Fruit fly (Drosophila melanogaster): ENCODE results near the gene Orc5.

Gene Orc5

DNA sequence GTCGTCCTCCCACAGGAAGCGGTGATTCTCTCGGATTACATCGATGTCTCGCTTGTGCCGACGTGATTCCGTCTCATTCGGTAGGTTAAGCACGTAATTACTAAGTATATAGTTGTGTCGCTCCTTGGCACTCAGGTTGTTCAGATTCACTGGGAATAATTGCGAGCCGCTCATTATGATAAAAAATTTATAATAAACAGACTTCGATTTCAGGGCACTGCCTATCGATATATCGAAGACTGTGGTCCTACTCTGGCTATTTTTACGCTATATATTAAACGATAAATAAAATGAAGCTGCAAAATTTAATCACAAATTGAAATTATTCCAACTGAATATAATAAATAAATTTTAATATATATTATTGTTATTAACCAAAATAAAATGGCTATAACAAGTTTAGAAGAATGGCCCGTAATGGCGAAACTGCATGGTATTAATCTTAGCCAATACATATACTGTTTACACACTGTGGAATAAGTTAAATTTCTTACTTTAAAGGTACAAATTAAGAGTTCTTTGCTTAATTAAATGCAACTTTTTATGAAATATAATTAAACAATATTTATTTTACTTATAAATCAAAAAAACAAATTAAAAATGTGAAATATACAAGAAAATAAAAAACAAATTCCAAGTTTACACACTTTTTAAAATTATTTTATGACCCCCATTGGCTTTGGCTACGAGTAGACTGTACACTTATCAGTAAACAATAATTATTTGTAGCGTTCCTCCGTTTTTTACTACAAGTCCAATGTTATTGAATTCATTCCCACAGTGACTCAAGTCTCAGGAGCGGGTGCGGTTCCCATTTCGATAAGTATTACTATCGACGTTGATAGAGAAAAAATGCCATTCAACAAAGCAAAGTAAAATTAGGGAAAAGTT, 46.1 kb upstream of the Orc5 start, which contains the start of gene Eato:
Eato (plus strand) TSS at position 821 of the 891 bp plus-strand sequence.
- TF ChIP-seq OdsH (GFP tag; optimal IDR thresholded peaks at IDR 0.05) (peak; percentile 17), sv (GFP tag; optimal IDR thresholded peaks at IDR 0.05) (no peak), Mio (GFP tag; optimal IDR thresholded peaks at IDR 0.05) (no peak), dsf (GFP tag; optimal IDR thresholded peaks at IDR 0.05; ENCODE audit: borderline replicate concordance) (no peak), psq (GFP tag; optimal IDR thresholded peaks at IDR 0.05) (peak; percentile 25), woc (GFP tag; optimal IDR thresholded peaks at IDR 0.05) (no peak), rgr (GFP tag; optimal IDR thresholded peaks at IDR 0.05) (peak; percentile 45), Hr78 (GFP tag; optimal IDR thresholded peaks at IDR 0.05) (no peak), ey (GFP tag; optimal IDR thresholded peaks at IDR 0.05) (peak; percentile 22), lola (GFP tag; optimal IDR thresholded peaks at IDR 0.05) (no peak), HLH106 (tag; optimal IDR thresholded peaks at IDR 0.05) (peak; percentile 16), tai (GFP tag; optimal IDR thresholded peaks at IDR 0.05) (no peak), dl (GFP tag; optimal IDR thresholded peaks at IDR 0.05; ENCODE audit: insufficient read depth in 1 of 2, partially characterized antibody in 2 of 2) (no peak), Abd-B (GFP tag; optimal IDR thresholded peaks at IDR 0.05) (no peak), Sp1 (GFP tag; optimal IDR thresholded peaks at IDR 0.05) (no peak), dmrt93B (GFP tag; optimal IDR thresholded peaks at IDR 0.05) (no peak), jim (GFP tag; optimal IDR thresholded peaks at IDR 0.05) (peak; percentile 41), N (GFP tag; optimal IDR thresholded peaks at IDR 0.05) (no peak), Hnf4 (GFP tag; optimal IDR thresholded peaks at IDR 0.05) (peak; percentile 20), Dfd (GFP tag; optimal IDR thresholded peaks at IDR 0.05) (no peak), foxo (GFP tag; optimal IDR thresholded peaks at IDR 0.05) (peak in 1 of 2 experiments; percentile 53), brk (GFP tag; optimal IDR thresholded peaks at IDR 0.05) (no peak), sage (GFP tag; optimal IDR thresholded peaks at IDR 0.05) (no peak), h (GFP tag; optimal IDR thresholded peaks at IDR 0.05) (no peak), usp (GFP tag; optimal IDR thresholded peaks at IDR 0.05) (no peak), CrebA (GFP tag; optimal IDR thresholded peaks at IDR 0.05; ENCODE audit: borderline replicate concordance) (no peak), pan (optimal IDR thresholded peaks at IDR 0.05) (no peak), Dif (GFP tag; optimal IDR thresholded peaks at IDR 0.05; ENCODE audit: partially characterized antibody) (no peak), Jra (GFP tag; optimal IDR thresholded peaks at IDR 0.05) (no peak), Hr83 (GFP tag; optimal IDR thresholded peaks at IDR 0.05; ENCODE audit: poor library complexity, severe bottlenecking) (peak; percentile 3), Myc (optimal IDR thresholded peaks at IDR 0.05) (peak; percentile 19), br (GFP tag; optimal IDR thresholded peaks at IDR 0.05) (peak; percentile 9), GATAd (GFP tag; optimal IDR thresholded peaks at IDR 0.05) (no peak), CG9705 (GFP tag; optimal IDR thresholded peaks at IDR 0.05) (no peak), Rel (GFP tag; optimal IDR thresholded peaks at IDR 0.05) (no peak), Rel (tag; optimal IDR thresholded peaks at IDR 0.05) (peak; percentile 15), Vsx2 (GFP tag; optimal IDR thresholded peaks at IDR 0.05; ENCODE audit: partially characterized antibody) (no peak), fru (GFP tag; optimal IDR thresholded peaks at IDR 0.05) (no peak), CG32264 (GFP tag; optimal IDR thresholded peaks at IDR 0.05) (no peak)

DNA sequence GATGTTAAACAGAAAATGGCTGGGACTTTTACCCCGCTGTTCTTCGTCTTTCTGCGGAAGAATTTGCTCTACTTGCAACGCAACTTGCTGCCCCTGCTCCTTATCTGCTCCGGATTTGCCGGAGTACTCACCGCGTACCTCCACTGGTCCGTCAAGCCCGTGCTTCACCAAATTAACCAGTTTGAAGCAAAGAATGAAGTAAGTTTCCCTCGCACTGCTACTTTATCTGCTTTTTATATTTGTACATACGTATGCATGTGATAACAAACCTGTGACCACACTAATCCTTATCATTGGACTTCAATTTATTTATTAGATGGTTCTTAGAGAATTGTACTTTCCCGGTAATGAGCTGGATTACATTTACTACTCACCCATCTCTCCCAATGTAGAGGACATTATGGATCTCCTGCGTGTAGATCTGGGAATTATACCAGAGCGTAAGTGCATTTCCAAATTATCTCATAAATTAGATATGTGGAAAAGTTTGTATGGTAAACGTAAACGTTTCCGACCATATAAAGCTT, 45.4 kb upstream of the Orc5 start, which contains the start of gene CG16890:
CG16890 (minus strand) TSS at position 184 of the 527 bp plus-strand sequence.
- TF ChIP-seq GATAd (GFP tag; optimal IDR thresholded peaks at IDR 0.05): no peak
- TF ChIP-seq sv (GFP tag; optimal IDR thresholded peaks at IDR 0.05): no peak
- TF ChIP-seq Dfd (GFP tag; optimal IDR thresholded peaks at IDR 0.05): no peak
- TF ChIP-seq tai (GFP tag; optimal IDR thresholded peaks at IDR 0.05): no peak
- no peak for TF ChIP-seq lola (GFP tag; optimal IDR thresholded peaks at IDR 0.05)
- no peak for TF ChIP-seq Rel (GFP tag; optimal IDR thresholded peaks at IDR 0.05)
- TF ChIP-seq Rel (tag; optimal IDR thresholded peaks at IDR 0.05): peak; percentile 99
- no peak for TF ChIP-seq Hr83 (GFP tag; optimal IDR thresholded peaks at IDR 0.05; ENCODE audit: poor library complexity, severe bottlenecking)
- TF ChIP-seq h (GFP tag; optimal IDR thresholded peaks at IDR 0.05): peak; percentile 44
- no peak for TF ChIP-seq Mio (GFP tag; optimal IDR thresholded peaks at IDR 0.05)
- TF ChIP-seq dl (GFP tag; optimal IDR thresholded peaks at IDR 0.05; ENCODE audit: insufficient read depth in 1 of 2, partially characterized antibody in 2 of 2): no peak
- no peak for TF ChIP-seq CrebA (GFP tag; optimal IDR thresholded peaks at IDR 0.05; ENCODE audit: borderline replicate concordance)
- TF ChIP-seq Vsx2 (GFP tag; optimal IDR thresholded peaks at IDR 0.05; ENCODE audit: partially characterized antibody): no peak
- TF ChIP-seq ey (GFP tag; optimal IDR thresholded peaks at IDR 0.05): no peak
- TF ChIP-seq sage (GFP tag; optimal IDR thresholded peaks at IDR 0.05): no peak
